Worm (Caenorhabditis elegans) whole organism, early embryonic: ENCODE results near the gene apt-9.

Source experiments
- B0310.2 ChIP-seq: sonication (generic microtip); optimal IDR thresholded peaks from 2 replicates; lab custom pipeline; 2016; ENCODE audit warnings: mild to moderate bottlenecking, missing genetic modification characterization, missing compliant biosample characterization
- F13C5.2 ChIP-seq: sonication (generic microtip); optimal IDR thresholded peaks from 2 replicates; lab custom pipeline; 2017; ENCODE audit warnings: mild to moderate bottlenecking, missing genetic modification characterization, inconsistent platforms, missing compliant biosample characterization
- aly-1 ChIP-seq: sonication (generic microtip); optimal IDR thresholded peaks from 2 replicates; lab custom pipeline; 2016; ENCODE audit warnings: missing genetic modification characterization, missing compliant biosample characterization
- ama-1 ChIP-seq: fragments of 150-350 bp; optimal IDR thresholded peaks from 2 replicates; lab custom pipeline; 2014
- ceh-13 ChIP-seq: fragments of 200-800 bp; sonication (Bioruptor generic); optimal IDR thresholded peaks from 2 replicates; lab custom pipeline; 2018; ENCODE audit warnings: mild to moderate bottlenecking, missing genetic modification characterization, missing compliant biosample characterization
- ceh-36 ChIP-seq: sonication (generic microtip); optimal IDR thresholded peaks from 2 replicates; lab custom pipeline; 2016; ENCODE audit warnings: missing genetic modification characterization, inconsistent platforms, missing compliant biosample characterization
- ets-7 ChIP-seq: sonication (generic microtip); optimal IDR thresholded peaks from 2 replicates; lab custom pipeline; 2016; ENCODE audit warnings: missing genotype, missing genetic modification characterization, missing compliant biosample characterization
- flt-1 ChIP-seq: fragments of 200-800 bp; sonication (Bioruptor generic); IDR thresholded peaks from 2 replicates; pipeline ENCODE4 v1.3.6; 2022; ENCODE audit warnings: missing genetic modification characterization, missing compliant biosample characterization
- hmbx-1 ChIP-seq: sonication (generic microtip); optimal IDR thresholded peaks from 2 replicates; lab custom pipeline; 2016; ENCODE audit warnings: mild to moderate bottlenecking, missing genetic modification characterization, missing compliant biosample characterization
- hmg-4 ChIP-seq: fragments of 200-800 bp; sonication (Bioruptor generic); optimal IDR thresholded peaks from 2 replicates; lab custom pipeline; 2018; ENCODE audit warnings: mild to moderate bottlenecking, missing genetic modification characterization, missing compliant biosample characterization
- hnd-1 ChIP-seq: sonication (generic microtip); optimal IDR thresholded peaks from 2 replicates; lab custom pipeline; 2016; ENCODE audit warnings: missing genetic modification characterization, missing compliant biosample characterization
- pes-1 ChIP-seq: fragments of 200-800 bp; sonication (Bioruptor generic); IDR thresholded peaks from 2 replicates; pipeline ENCODE4 v1.3.6; 2022; ENCODE audit warnings: missing genetic modification reagents, missing genetic modification characterization, missing compliant biosample characterization
- scrt-1 ChIP-seq: fragments of 200-800 bp; sonication (Bioruptor generic); IDR thresholded peaks from 2 replicates; pipeline ENCODE4 v1.3.6; 2022; ENCODE audit warnings: missing genetic modification characterization, missing compliant biosample characterization
- sea-1 ChIP-seq: fragments of 200-800 bp; sonication (Bioruptor generic); conservative IDR thresholded peaks from 2 replicates; pipeline ENCODE4 v1.3.6; 2022; ENCODE audit warnings: missing genetic modification characterization, missing compliant biosample characterization
- tbx-11 ChIP-seq: fragments of 200-800 bp; sonication (Bioruptor generic); IDR thresholded peaks from 2 replicates; pipeline ENCODE4 v1.3.6; 2022; ENCODE audit warnings: missing genetic modification characterization, missing compliant biosample characterization
- tbx-37 ChIP-seq: fragments of 200-800 bp; sonication (Bioruptor generic); conservative IDR thresholded peaks from 2 replicates; pipeline ENCODE4 v1.3.6; 2022; ENCODE audit warnings: missing genetic modification reagents, missing genetic modification characterization, missing compliant biosample characterization
- tra-4 ChIP-seq: sonication (generic microtip); optimal IDR thresholded peaks from 2 replicates; lab custom pipeline; 2017; ENCODE audit warnings: missing genetic modification characterization, missing compliant biosample characterization

Gene apt-9

DNA sequence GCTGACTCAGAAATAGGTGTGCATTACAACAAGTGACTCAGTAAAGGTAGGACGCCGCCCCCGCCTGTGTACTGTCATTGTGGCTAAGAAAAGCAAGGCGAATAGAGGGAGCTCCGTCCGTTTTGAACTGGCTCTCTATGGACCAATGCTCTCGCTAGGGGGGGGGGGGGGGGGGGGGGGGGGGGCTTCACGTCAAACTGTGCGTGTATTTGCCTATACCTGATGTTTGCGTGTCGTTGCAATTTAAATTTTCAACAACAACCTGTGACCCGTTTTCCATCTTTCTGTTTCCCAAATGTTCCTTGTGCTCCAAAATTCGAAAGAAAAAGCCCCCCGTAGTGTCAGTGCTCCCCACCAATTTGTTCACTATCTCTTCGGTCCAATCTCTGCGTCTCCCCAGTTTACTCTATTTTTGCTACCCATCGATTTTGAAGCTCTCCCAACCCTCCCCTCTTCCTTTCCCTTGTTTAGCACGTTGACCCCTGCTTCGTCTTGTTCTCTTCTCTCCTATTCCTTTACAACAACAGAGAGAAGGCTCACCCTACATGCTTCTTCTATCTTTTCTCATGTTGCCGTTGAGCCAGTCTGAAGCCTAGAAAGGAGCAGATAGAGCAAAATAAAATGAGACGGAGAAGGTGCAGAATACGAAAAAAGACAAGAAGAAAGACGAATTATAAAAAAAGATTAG lies 33.8 kb upstream of the apt-9 start:
- 0 out of 2 replicates have a peak, but pooled peaks have one; percentile 4 for TF ChIP-seq pes-1 (GFP tag; lab: Robert Waterston, UW)
- peak; percentile 43 for TF ChIP-seq ama-1
- TF ChIP-seq hmg-4 (GFP tag; lab: Kevin White, UChicago): peak; percentile 67
- no peak for TF ChIP-seq ets-7 (tag; lab: Kevin White, UChicago)
- peak; percentile 17 for TF ChIP-seq F13C5.2
- TF ChIP-seq sea-1 (GFP tag; lab: Robert Waterston, UW): no peak

DNA sequence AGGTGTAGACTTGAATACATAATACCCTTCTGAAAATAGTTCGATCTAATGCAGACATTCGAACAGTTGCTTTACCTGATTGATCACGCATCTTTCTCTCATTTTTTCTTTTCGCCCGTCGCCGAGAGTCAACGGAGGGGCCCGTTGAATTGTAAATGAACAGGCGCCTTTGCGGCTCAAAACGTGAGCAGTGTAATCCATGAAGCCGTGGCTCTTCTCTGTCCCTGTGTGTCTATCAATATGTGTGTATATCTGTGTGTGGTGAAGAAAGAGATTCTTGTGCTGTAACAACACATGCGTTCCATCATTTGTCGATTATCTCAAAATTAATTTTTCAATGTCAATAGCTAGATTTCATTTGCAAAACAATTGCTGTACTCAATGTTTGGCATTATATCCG lies 32.8 kb upstream of the apt-9 start:
- TF ChIP-seq hnd-1 (no peak), F13C5.2 (no peak), tra-4 (tag; lab: Kevin White, UChicago) (no peak), tbx-11 (GFP tag; lab: Robert Waterston, UW) (no peak), sea-1 (GFP tag; lab: Robert Waterston, UW) (no peak), hmg-4 (GFP tag; lab: Kevin White, UChicago) (no peak), flt-1 (no peak)

DNA sequence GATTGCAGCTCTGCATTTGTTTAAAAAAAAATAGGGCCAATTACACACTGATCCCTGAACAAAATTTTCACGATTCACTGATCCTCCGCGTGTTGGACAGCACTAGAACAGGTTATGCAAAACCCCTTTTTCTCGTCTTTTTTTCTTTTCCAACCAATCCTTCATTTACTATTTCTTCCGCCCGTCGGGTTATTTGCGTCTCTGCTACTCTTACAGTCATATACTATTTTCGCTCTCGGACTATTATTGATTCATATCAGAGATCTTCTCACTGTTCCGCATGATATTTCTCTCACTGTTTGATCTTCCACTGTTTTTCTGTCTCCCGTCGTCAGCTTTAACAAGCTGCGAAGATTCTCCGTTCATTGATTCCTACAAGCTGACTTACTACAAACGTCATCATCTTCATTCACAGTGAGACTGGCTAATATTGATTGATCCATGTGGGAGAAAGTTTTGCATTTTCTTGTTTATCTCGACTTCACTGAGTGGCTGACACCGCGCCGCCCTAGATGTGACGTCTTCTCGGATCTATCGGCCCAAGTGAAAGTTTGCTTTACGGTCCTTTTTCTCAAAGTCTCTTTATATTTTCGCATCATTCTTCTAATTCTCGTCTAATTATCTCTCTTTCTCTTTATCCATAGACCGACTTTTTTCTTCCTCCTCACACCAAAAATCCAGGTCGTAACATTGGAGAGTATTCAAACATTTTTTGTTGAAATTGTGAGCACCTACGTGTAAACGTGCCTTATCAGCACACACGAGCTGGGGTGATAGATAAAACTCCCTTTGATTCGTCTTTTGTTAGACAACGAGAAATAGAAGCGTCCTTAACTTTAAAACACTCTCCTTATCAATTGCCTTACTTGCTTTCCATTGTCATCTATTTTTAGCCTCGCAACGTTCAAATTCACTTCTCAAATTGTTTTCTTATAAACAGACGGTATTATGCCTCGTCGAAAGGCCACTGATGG lies 31.9 kb upstream of the apt-9 start:
- TF ChIP-seq tra-4 (tag; lab: Kevin White, UChicago) (no peak), ceh-13 (GFP tag; lab: Kevin White, UChicago) (no peak), hmbx-1 (tag; lab: Kevin White, UChicago) (no peak)

DNA sequence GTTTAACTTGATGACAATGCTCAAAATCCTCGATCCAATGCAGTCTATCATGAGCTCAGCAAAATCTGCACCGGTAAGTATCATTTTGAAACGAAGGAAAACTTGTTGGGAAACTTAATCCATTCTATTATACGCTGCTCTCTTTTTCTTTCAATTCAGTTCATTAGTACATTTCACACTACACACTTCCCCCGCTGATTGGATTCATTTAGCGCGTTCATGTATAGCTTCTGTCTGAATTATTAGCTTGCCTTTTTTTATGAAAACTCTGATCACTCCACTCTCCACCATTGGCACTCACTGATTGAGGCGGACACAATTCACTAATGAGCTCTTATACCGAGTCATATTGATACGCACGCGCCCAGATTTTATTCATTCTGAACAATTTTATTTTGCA lies 30.1 kb upstream of the apt-9 start:
- TF ChIP-seq ceh-36 (tag; lab: Kevin White, UChicago) (no peak), B0310.2 (tag; lab: Kevin White, UChicago) (no peak), hnd-1 (no peak)

DNA sequence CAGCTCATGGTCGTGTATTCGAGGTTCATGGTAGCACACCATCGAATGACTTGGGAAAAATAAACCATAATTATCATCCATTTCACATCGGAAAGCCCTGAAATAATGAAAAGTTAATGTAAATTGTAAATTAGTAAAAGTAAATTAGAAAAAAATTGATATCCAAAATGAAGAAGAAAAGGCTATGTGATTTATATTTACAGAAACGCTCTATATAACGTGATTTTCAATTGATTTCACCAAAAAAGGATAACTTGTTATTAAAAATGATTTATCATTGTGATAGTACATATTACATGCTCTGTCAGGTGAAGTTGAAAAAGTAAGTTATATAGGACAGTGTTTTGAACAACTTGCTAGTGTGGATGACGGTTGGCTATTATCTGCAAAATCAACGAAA lies 25.6 kb upstream of the apt-9 start, which contains the start of gene C09F12.3:
Gene C09F12.3 (minus strand): TSS at position 101 of the 400 bp plus-strand sequence.
- no peak for TF ChIP-seq ceh-13 (GFP tag; lab: Kevin White, UChicago)
- no peak for TF ChIP-seq pes-1 (GFP tag; lab: Robert Waterston, UW)
- no peak for TF ChIP-seq tbx-37 (GFP tag; lab: Robert Waterston, UW)
- TF ChIP-seq ama-1: no peak
- no peak for TF ChIP-seq flt-1
- no peak for TF ChIP-seq hnd-1
- no peak for TF ChIP-seq hmg-4 (GFP tag; lab: Kevin White, UChicago)
- no peak for TF ChIP-seq tbx-11 (GFP tag; lab: Robert Waterston, UW)
- no peak for TF ChIP-seq ets-7 (tag; lab: Kevin White, UChicago)
- TF ChIP-seq scrt-1 (GFP tag; lab: Robert Waterston, UW): no peak
- TF ChIP-seq sea-1 (GFP tag; lab: Robert Waterston, UW): no peak
- no peak for TF ChIP-seq B0310.2 (tag; lab: Kevin White, UChicago)

DNA sequence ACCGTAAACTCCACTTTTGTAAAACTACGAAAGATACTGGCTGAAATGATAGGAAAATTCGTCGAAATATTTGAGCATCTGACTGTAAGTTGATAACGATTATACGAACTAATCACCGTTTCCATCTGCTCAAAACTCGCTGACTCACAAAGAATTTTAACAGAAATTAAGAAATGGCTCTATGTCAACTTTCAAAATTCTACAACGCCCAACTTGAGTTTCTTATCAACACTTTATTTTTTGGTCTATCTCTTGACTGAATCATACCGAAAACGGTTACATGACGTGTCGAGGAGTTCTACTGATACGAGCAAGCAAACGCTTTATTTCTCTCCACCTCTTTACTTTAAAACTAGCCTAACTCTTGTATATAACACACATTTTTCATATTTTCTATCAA lies 21.1 kb upstream of the apt-9 start, which contains the start of gene clc-1:
Gene clc-1 (plus strand): TSS at position 264 of the 400 bp plus-strand sequence.
- TF ChIP-seq pes-1 (GFP tag; lab: Robert Waterston, UW) (no peak), hmbx-1 (tag; lab: Kevin White, UChicago) (no peak), F13C5.2 (no peak), ceh-13 (GFP tag; lab: Kevin White, UChicago) (no peak), sea-1 (GFP tag; lab: Robert Waterston, UW) (no peak), hnd-1 (no peak), flt-1 (no peak), ets-7 (tag; lab: Kevin White, UChicago) (no peak), ceh-36 (tag; lab: Kevin White, UChicago) (no peak), B0310.2 (tag; lab: Kevin White, UChicago) (no peak), tbx-11 (GFP tag; lab: Robert Waterston, UW) (no peak), tbx-37 (GFP tag; lab: Robert Waterston, UW) (no peak), ama-1 (no peak), aly-1 (tag; lab: Kevin White, UChicago) (no peak), hmg-4 (GFP tag; lab: Kevin White, UChicago) (no peak), scrt-1 (GFP tag; lab: Robert Waterston, UW) (no peak), tra-4 (tag; lab: Kevin White, UChicago) (no peak)

DNA sequence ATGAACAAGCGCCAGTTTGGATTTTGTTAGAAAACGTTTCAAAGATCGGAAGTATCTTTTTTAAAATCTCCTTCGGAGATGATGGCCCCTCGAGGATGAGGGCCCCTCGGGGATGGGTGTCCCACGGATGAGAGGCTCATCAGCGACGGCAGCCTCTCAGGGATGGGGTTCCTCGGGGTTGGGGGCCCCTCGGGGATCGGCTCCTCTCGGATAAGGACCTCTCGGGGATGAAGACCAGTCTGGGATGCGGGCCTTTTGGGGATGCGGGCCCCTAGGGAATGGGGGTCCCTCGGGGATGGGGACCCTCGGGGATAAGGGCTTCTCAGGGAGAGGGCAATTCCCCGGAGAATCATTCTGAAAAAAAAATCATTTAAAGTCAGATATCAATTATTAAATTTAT lies 18.0 kb upstream of the apt-9 start:
- TF ChIP-seq pes-1 (GFP tag; lab: Robert Waterston, UW): no peak
- TF ChIP-seq tra-4 (tag; lab: Kevin White, UChicago): no peak
- TF ChIP-seq scrt-1 (GFP tag; lab: Robert Waterston, UW): no peak; the same call in 1 of the 2 replicates
- TF ChIP-seq hmbx-1 (tag; lab: Kevin White, UChicago): no peak
- TF ChIP-seq ama-1: no peak
- no peak for TF ChIP-seq ceh-13 (GFP tag; lab: Kevin White, UChicago)
- TF ChIP-seq tbx-37 (GFP tag; lab: Robert Waterston, UW): no peak
- TF ChIP-seq B0310.2 (tag; lab: Kevin White, UChicago): no peak
- no peak for TF ChIP-seq aly-1 (tag; lab: Kevin White, UChicago)
- TF ChIP-seq flt-1: no peak
- TF ChIP-seq hmg-4 (GFP tag; lab: Kevin White, UChicago): no peak
- TF ChIP-seq tbx-11 (GFP tag; lab: Robert Waterston, UW): no peak
- TF ChIP-seq F13C5.2: no peak
- TF ChIP-seq ceh-36 (tag; lab: Kevin White, UChicago): no peak
